Worm (Caenorhabditis elegans) whole organism, young adult: ENCODE results near the gene srh-148.

ENCODE experiments used
- B0261.1 ChIP-seq: sonication (generic microtip); optimal IDR thresholded peaks from 2 replicates; lab custom pipeline; 2016; ENCODE audit warnings: mild to moderate bottlenecking, missing genetic modification characterization, moderate library complexity, missing compliant biosample characterization
- C06A6.2 ChIP-seq: fragments of 200-800 bp; sonication (Bioruptor generic); conservative IDR thresholded peaks from 2 replicates; pipeline ENCODE4 v1.3.6; 2022; ENCODE audit warnings: missing genetic modification characterization, missing compliant biosample characterization
- D2030.7 ChIP-seq: fragments of 200-800 bp; sonication (Bioruptor generic); IDR thresholded peaks from 2 replicates; pipeline ENCODE4 v1.3.6; 2022; ENCODE audit warnings: missing genetic modification reagents, missing genetic modification characterization, missing compliant biosample characterization
- F10E7.11 ChIP-seq: sonication (generic microtip); optimal IDR thresholded peaks from 2 replicates; lab custom pipeline; 2017; ENCODE audit warnings: mild to moderate bottlenecking, missing genetic modification characterization, moderate library complexity, missing compliant biosample characterization
- F22D6.2 ChIP-seq: sonication (generic microtip); optimal IDR thresholded peaks from 2 replicates; lab custom pipeline; 2016; ENCODE audit warnings: mild to moderate bottlenecking, missing genetic modification characterization, missing compliant biosample characterization
- F39B2.1 ChIP-seq: fragments of 200-800 bp; sonication (Bioruptor generic); IDR thresholded peaks from 2 replicates; pipeline ENCODE4 v1.3.6; 2022; ENCODE audit warnings: missing genetic modification reagents, missing genetic modification characterization, missing compliant biosample characterization
- F57A8.1 ChIP-seq: fragments of 200-800 bp; sonication (Bioruptor generic); optimal IDR thresholded peaks from 2 replicates; lab custom pipeline; 2018; ENCODE audit warnings: mild to moderate bottlenecking, missing genetic modification characterization, moderate library complexity, missing compliant biosample characterization
- K12H6.12 ChIP-seq: fragments of 200-800 bp; sonication (Bioruptor generic); optimal IDR thresholded peaks from 2 replicates; lab custom pipeline; 2018; ENCODE audit warnings: mild to moderate bottlenecking, missing genetic modification characterization, missing compliant biosample characterization
- T07F8.4 ChIP-seq: sonication (generic microtip); optimal IDR thresholded peaks from 2 replicates; lab custom pipeline; 2016; ENCODE audit warnings: mild to moderate bottlenecking, missing genetic modification characterization, moderate library complexity, missing compliant biosample characterization
- T26A5.8 ChIP-seq: sonication (generic microtip); optimal IDR thresholded peaks from 2 replicates; lab custom pipeline; 2016; ENCODE audit warnings: missing genetic modification characterization, missing compliant biosample characterization
- Y53F4B.3 ChIP-seq: fragments of 200-800 bp; sonication (Bioruptor generic); IDR thresholded peaks from 2 replicates; pipeline ENCODE4 v1.3.6; 2022; ENCODE audit warnings: missing genetic modification reagents, missing genetic modification characterization, missing compliant biosample characterization
- akir-1 ChIP-seq: fragments of 200-800 bp; sonication (Bioruptor generic); optimal IDR thresholded peaks from 2 replicates; lab custom pipeline; 2018; ENCODE audit warnings: mild to moderate bottlenecking, missing genetic modification characterization, moderate library complexity, missing compliant biosample characterization
- ama-1 ChIP-seq, 3 experiments: fragments of 150-350 bp in 1 of 3; sonication (generic microtip) in 2 of 3; optimal IDR thresholded peaks; 2 replicates each; lab custom pipeline; 2014 to 2018; ENCODE audit warnings: missing biosample characterization in 2 of 3, missing genetic modification characterization in 2 of 3, missing genetic modification reagents in 2 of 3
- bed-1 ChIP-seq: fragments of 200-800 bp; sonication (Bioruptor generic); IDR thresholded peaks from 2 replicates; pipeline ENCODE4 v1.3.6; 2022; ENCODE audit warnings: missing genetic modification reagents, missing genetic modification characterization, missing compliant biosample characterization
- ceh-40 ChIP-seq: fragments of 200-800 bp; sonication (Bioruptor generic); IDR thresholded peaks from 2 replicates; pipeline ENCODE4 v1.3.6; 2022; ENCODE audit warnings: missing genetic modification characterization, missing compliant biosample characterization
- egl-44 ChIP-seq: fragments of 200-800 bp; sonication (Bioruptor generic); IDR thresholded peaks from 2 replicates; pipeline ENCODE4 v1.3.6; 2022; ENCODE audit warnings: missing genetic modification reagents, missing genetic modification characterization, missing compliant biosample characterization
- egrh-3 ChIP-seq: fragments of 200-800 bp; sonication (Bioruptor generic); IDR thresholded peaks from 2 replicates; pipeline ENCODE4 v1.3.6; 2022; ENCODE audit warnings: missing genetic modification reagents, missing genetic modification characterization, missing compliant biosample characterization
- ekl-4 ChIP-seq: fragments of 200-800 bp; sonication (Bioruptor generic); IDR thresholded peaks from 2 replicates; pipeline ENCODE4 v1.3.6; 2022; ENCODE audit warnings: missing genetic modification reagents, missing genetic modification characterization, missing compliant biosample characterization
- ets-4 ChIP-seq: fragments of 200-800 bp; sonication (Bioruptor generic); optimal IDR thresholded peaks from 2 replicates; lab custom pipeline; 2018; ENCODE audit warnings: mild to moderate bottlenecking, missing genetic modification characterization, missing compliant biosample characterization
- gei-17 ChIP-seq: fragments of 200-800 bp; sonication (Bioruptor generic); optimal IDR thresholded peaks from 2 replicates; lab custom pipeline; 2018; ENCODE audit warnings: mild to moderate bottlenecking, missing genetic modification characterization, missing compliant biosample characterization
- him-1 ChIP-seq: sonication (generic microtip); optimal IDR thresholded peaks from 2 replicates; lab custom pipeline; 2016; ENCODE audit warnings: missing genotype, missing genetic modification reagents, missing genetic modification characterization, missing compliant biosample characterization
- hlh-12 ChIP-seq: sonication (generic microtip); optimal IDR thresholded peaks from 2 replicates; lab custom pipeline; 2016; ENCODE audit warnings: missing genetic modification characterization, missing compliant biosample characterization
- hmg-1.2 ChIP-seq: fragments of 200-800 bp; sonication (Bioruptor generic); IDR thresholded peaks from 2 replicates; pipeline ENCODE4 v1.3.6; 2022; ENCODE audit warnings: missing genetic modification reagents, missing genetic modification characterization, missing compliant biosample characterization
- hmg-20 ChIP-seq: fragments of 200-800 bp; sonication (Bioruptor generic); IDR thresholded peaks from 2 replicates; pipeline ENCODE4 v1.3.6; 2022; ENCODE audit warnings: missing genetic modification reagents, missing genetic modification characterization, missing compliant biosample characterization
- lin-35 ChIP-seq, 3 experiments: fragments of 150-350 bp in 2 of 3; sonication (generic microtip) in 1 of 3; optimal IDR thresholded peaks; 2 replicates each; lab custom pipeline; 2014 to 2018; ENCODE audit warnings: missing biosample characterization in 3 of 3, missing genetic modification characterization in 3 of 3, missing genetic modification reagents in 3 of 3
- lin-54 ChIP-seq: fragments of 200-800 bp; sonication (Bioruptor generic); optimal IDR thresholded peaks from 2 replicates; lab custom pipeline; 2018; ENCODE audit warnings: mild to moderate bottlenecking, missing genetic modification characterization, missing compliant biosample characterization
- madf-3 ChIP-seq: fragments of 200-800 bp; sonication (Bioruptor generic); IDR thresholded peaks from 2 replicates; pipeline ENCODE4 v1.3.6; 2022; ENCODE audit warnings: missing genetic modification reagents, missing genetic modification characterization, missing compliant biosample characterization
- madf-8 ChIP-seq: fragments of 200-800 bp; sonication (Bioruptor generic); conservative IDR thresholded peaks from 2 replicates; pipeline ENCODE4 v1.3.6; 2022; ENCODE audit warnings: missing genetic modification reagents, missing genetic modification characterization, missing compliant biosample characterization
- mes-4 ChIP-seq: sonication (generic microtip); optimal IDR thresholded peaks from 2 replicates; lab custom pipeline; 2016; ENCODE audit warnings: missing genotype, missing genetic modification characterization, missing compliant biosample characterization
- mxl-1 ChIP-seq: sonication (generic microtip); optimal IDR thresholded peaks from 2 replicates; lab custom pipeline; 2016; ENCODE audit warnings: missing genetic modification characterization, missing compliant biosample characterization
- nfya-2 ChIP-seq: fragments of 200-800 bp; sonication (Bioruptor generic); IDR thresholded peaks from 2 replicates; pipeline ENCODE4 v1.3.6; 2022; ENCODE audit warnings: missing genetic modification reagents, missing genetic modification characterization, missing compliant biosample characterization
- nfyb-1 ChIP-seq: fragments of 200-800 bp; sonication (Bioruptor generic); IDR thresholded peaks from 2 replicates; pipeline ENCODE4 v1.3.6; 2022; ENCODE audit warnings: missing genetic modification reagents, missing genetic modification characterization, missing compliant biosample characterization
- nhr-179 ChIP-seq: sonication (generic microtip); optimal IDR thresholded peaks from 2 replicates; lab custom pipeline; 2016; ENCODE audit warnings: mild to moderate bottlenecking, missing genetic modification characterization, missing compliant biosample characterization
- pha-4 ChIP-seq: fragments of 150-350 bp; sonication (generic microtip); optimal IDR thresholded peaks from 2 replicates; lab custom pipeline; 2014; ENCODE audit warnings: missing biosample characterization, missing genetic modification reagents, missing genetic modification characterization
- rcor-1 ChIP-seq: fragments of 200-800 bp; sonication (Bioruptor generic); IDR thresholded peaks from 2 replicates; pipeline ENCODE4 v1.3.6; 2022; ENCODE audit warnings: missing genetic modification reagents, missing genetic modification characterization, missing compliant biosample characterization
- rpc-1 ChIP-seq, 2 experiments: fragments of 150-350 bp in 1 of 2; sonication (generic microtip) in 1 of 2; optimal IDR thresholded peaks; 2 replicates each; lab custom pipeline; 2014 to 2018; ENCODE audit warnings: missing biosample characterization in 1 of 2, missing genetic modification characterization in 1 of 2, missing genetic modification reagents in 1 of 2, missing genotype in 1 of 2
- sea-2 ChIP-seq: fragments of 200-800 bp; sonication (Bioruptor generic); IDR thresholded peaks from 2 replicates; pipeline ENCODE4 v1.3.6; 2022; ENCODE audit warnings: missing genetic modification characterization, missing compliant biosample characterization
- snpc-1.1 ChIP-seq: sonication (generic microtip); optimal IDR thresholded peaks from 2 replicates; lab custom pipeline; 2017; ENCODE audit warnings: missing genetic modification characterization, mild to moderate bottlenecking, missing compliant biosample characterization, antibody characterized with exemption, moderate library complexity, missing genotype, missing genetic modification reagents; ENCODE audit not compliant: insufficient read depth
- snpc-4 ChIP-seq, 5 experiments: fragments of 150-350 bp in 1 of 5; sonication (generic microtip) in 4 of 5; optimal IDR thresholded peaks; 2 replicates each; lab custom pipeline; 2014 to 2018; ENCODE audit warnings: missing genetic modification characterization in 5 of 5, missing biosample characterization in 3 of 5, antibody characterized with exemption in 2 of 5, mild to moderate bottlenecking in 2 of 5, missing compliant biosample characterization in 2 of 5, missing genotype in 2 of 5, moderate library complexity in 2 of 5, missing genetic modification reagents in 1 of 5
- somi-1 ChIP-seq: fragments of 200-800 bp; sonication (Bioruptor generic); optimal IDR thresholded peaks from 2 replicates; lab custom pipeline; 2018; ENCODE audit warnings: mild to moderate bottlenecking, missing genetic modification characterization, missing compliant biosample characterization
- tbx-9 ChIP-seq: sonication (generic microtip); optimal IDR thresholded peaks from 2 replicates; lab custom pipeline; 2016; ENCODE audit warnings: borderline replicate concordance, missing genetic modification characterization, inconsistent platforms, missing compliant biosample characterization
- ztf-18 ChIP-seq: sonication (generic microtip); optimal IDR thresholded peaks from 2 replicates; lab custom pipeline; 2016; ENCODE audit warnings: missing genotype, mild to moderate bottlenecking, missing genetic modification characterization, missing compliant biosample characterization
- ztf-6 ChIP-seq: fragments of 200-800 bp; sonication (Bioruptor generic); IDR thresholded peaks from 2 replicates; pipeline ENCODE4 v1.3.6; 2022; ENCODE audit warnings: missing genetic modification reagents, missing genetic modification characterization, missing compliant biosample characterization

The srh-148 gene

ce11 chrV:15831586-15831985 lies 26.6 kb downstream of the srh-148 start, which contains the start of gene srbc-56:
TSS of gene srbc-56 (minus strand) at chrV:15831686.
- TF ChIP-seq F57A8.1 (GFP tag; lab: Kevin White, UChicago) (no peak), hlh-12 (tag; lab: Kevin White, UChicago) (no peak), T07F8.4 (tag; lab: Kevin White, UChicago) (no peak), lin-54 (GFP tag; lab: Kevin White, UChicago) (no peak), ama-1 (optimal IDR thresholded peaks at IDR 0.05; lab: Kevin White, UChicago) (no peak), ama-1 (GFP tag; optimal IDR thresholded peaks at IDR 0.05; lab: Kevin White, UChicago) (no peak), him-1 (tag; lab: Kevin White, UChicago) (no peak), gei-17 (no peak), nfyb-1 (GFP tag; lab: Robert Waterston, UW) (no peak), madf-3 (no peak), B0261.1 (tag; lab: Kevin White, UChicago) (no peak), bed-1 (no peak), nfya-2 (no peak), K12H6.12 (tag; lab: Kevin White, UChicago) (no peak), rpc-1 (optimal IDR thresholded peaks at IDR 0.05; lab: Kevin White, UChicago) (no peak), rpc-1 (tag; optimal IDR thresholded peaks at IDR 0.05; lab: Kevin White, UChicago) (no peak)

ce11 chrV:15829907-15830306 lies 28.3 kb downstream of the srh-148 start, which contains the start of gene srbc-55:
TSS of gene srbc-55 (minus strand) at chrV:15830007.
- TF ChIP-seq ets-4 (GFP tag; lab: Kevin White, UChicago) (no peak), mes-4 (no peak), T26A5.8 (tag; lab: Kevin White, UChicago) (no peak), nhr-179 (no peak), Y53F4B.3 (GFP tag; lab: Robert Waterston, UW) (no peak), F22D6.2 (tag; lab: Kevin White, UChicago) (no peak), lin-35 (GFP tag; optimal IDR thresholded peaks at IDR 0.05; lab: Kevin White, UChicago) (no peak), hmg-20 (no peak), snpc-4 (GFP tag; optimal IDR thresholded peaks at IDR 0.05; lab: Kevin White, UChicago) (no peak), snpc-4 (tag; optimal IDR thresholded peaks at IDR 0.05; lab: Kevin White, UChicago) (no peak), sea-2 (GFP tag; lab: Robert Waterston, UW) (no peak), egrh-3 (no peak), D2030.7 (GFP tag; lab: Robert Waterston, UW) (no peak), akir-1 (GFP tag; lab: Kevin White, UChicago) (no peak), ekl-4 (GFP tag; lab: Robert Waterston, UW) (no peak), pha-4 (no peak), rcor-1 (GFP tag; lab: Robert Waterston, UW) (no peak), egl-44 (GFP tag; lab: Robert Waterston, UW) (no peak)

ce11 chrV:15826110-15826509 lies 32.1 kb downstream of the srh-148 start, which contains the start of gene srbc-51:
TSS of gene srbc-51 (plus strand) at chrV:15826410.
- TF ChIP-seq tbx-9 (tag; lab: Kevin White, UChicago) (no peak), mxl-1 (no peak)

ce11 chrV:15824866-15825265 lies 33.3 kb downstream of the srh-148 start, which contains the start of gene srbc-50:
TSS of gene srbc-50 (minus strand) at chrV:15824966.
- TF ChIP-seq somi-1 (GFP tag; lab: Kevin White, UChicago) (no peak), ztf-18 (tag; lab: Kevin White, UChicago) (no peak), F39B2.1 (GFP tag; lab: Robert Waterston, UW) (no peak), ztf-6 (GFP tag; lab: Robert Waterston, UW) (no peak), nfyb-1 (GFP tag; lab: Robert Waterston, UW) (no peak), F10E7.11 (tag; lab: Kevin White, UChicago) (no peak), ceh-40 (no peak), snpc-1.1 (no peak), C06A6.2 (no peak), madf-8 (GFP tag; lab: Robert Waterston, UW) (no peak), hmg-1.2 (GFP tag; lab: Robert Waterston, UW) (no peak)
- TF ChIP-seq, all 124 proteins: peak for 0
